Fruit fly (Drosophila melanogaster) whole organism, embryonic: Measurements from ENCODE around the gene Gpdh1.

ENCODE experiments used
- Bdp1 ChIP-seq: fragments of 200-800 bp; sonication (Bioruptor generic); optimal IDR thresholded peaks from 3 replicates; lab custom pipeline; 2016; ENCODE audit warnings: missing biosample characterization, missing genetic modification characterization
- CG10274 ChIP-seq: fragments of 200-800 bp; sonication (Bioruptor generic); optimal IDR thresholded peaks from 3 replicates; lab custom pipeline; 2017; ENCODE audit warnings: missing biosample characterization, mild to moderate bottlenecking, missing genetic modification characterization
- CG10543 ChIP-seq: fragments of 200-800 bp; sonication (Bioruptor generic); optimal IDR thresholded peaks from 3 replicates; lab custom pipeline; 2017; ENCODE audit warnings: missing biosample characterization, mild to moderate bottlenecking, missing genetic modification characterization, moderate library complexity
- CG12769 ChIP-seq: fragments of 200-800 bp; sonication (Bioruptor generic); optimal IDR thresholded peaks from 2 replicates; lab custom pipeline; 2019; ENCODE audit warnings: missing biosample characterization, mild to moderate bottlenecking, missing genetic modification characterization, moderate library complexity
- CG14014 ChIP-seq: fragments of 200-800 bp; sonication (Bioruptor generic); IDR thresholded peaks from 2 replicates; pipeline ENCODE4 v1.3.6; 2022; ENCODE audit warnings: missing biosample characterization, missing genetic modification characterization
- CG1792 ChIP-seq: fragments of 200-800 bp; sonication (Bioruptor generic); optimal IDR thresholded peaks from 2 replicates; lab custom pipeline; 2016; ENCODE audit warnings: missing biosample characterization, missing genetic modification characterization
- CG18011 ChIP-seq: fragments of 200-800 bp; sonication (Bioruptor generic); optimal IDR thresholded peaks from 2 replicates; lab custom pipeline; 2017; ENCODE audit warnings: missing biosample characterization, missing genetic modification characterization, mild to moderate bottlenecking, moderate library complexity, missing genotype
- CG2202 ChIP-seq: fragments of 200-800 bp; sonication (Bioruptor generic); optimal IDR thresholded peaks from 2 replicates; lab custom pipeline; 2018; ENCODE audit warnings: missing biosample characterization, mild to moderate bottlenecking, missing genetic modification characterization
- CG34376 ChIP-seq: fragments of 200-800 bp; sonication (Bioruptor generic); optimal IDR thresholded peaks from 2 replicates; lab custom pipeline; 2018; ENCODE audit warnings: missing biosample characterization, mild to moderate bottlenecking, missing genetic modification characterization
- CG6272 ChIP-seq: fragments of 200-800 bp; sonication (Bioruptor generic); IDR thresholded peaks from 2 replicates; pipeline ENCODE4 v1.3.6; 2022; ENCODE audit warnings: missing biosample characterization, missing genetic modification characterization
- CG7963 ChIP-seq: fragments of 200-800 bp; sonication (Bioruptor generic); IDR thresholded peaks from 3 replicates; pipeline ENCODE4 v1.3.6; 2022; ENCODE audit warnings: missing biosample characterization, missing genetic modification characterization; ENCODE audit not compliant: partially characterized antibody
- CG8281 ChIP-seq: fragments of 200-800 bp; sonication (Bioruptor generic); optimal IDR thresholded peaks from 2 replicates; lab custom pipeline; 2018; ENCODE audit warnings: missing biosample characterization, mild to moderate bottlenecking, missing genetic modification characterization, moderate library complexity
- CG9797 ChIP-seq: fragments of 200-800 bp; sonication (Bioruptor generic); optimal IDR thresholded peaks from 3 replicates; lab custom pipeline; 2018; ENCODE audit warnings: missing biosample characterization, mild to moderate bottlenecking, missing genetic modification characterization
- CG9817 ChIP-seq: fragments of 200-800 bp; sonication (Bioruptor generic); optimal IDR thresholded peaks from 2 replicates; lab custom pipeline; 2018; ENCODE audit warnings: missing biosample characterization, mild to moderate bottlenecking, missing genetic modification characterization, moderate library complexity
- D19A ChIP-seq: fragments of 200-800 bp; optimal IDR thresholded peaks from 3 replicates; lab custom pipeline; 2019; ENCODE audit warnings: missing biosample characterization, mild to moderate bottlenecking, missing genetic modification characterization, moderate library complexity
- ERR ChIP-seq: fragments of 200-800 bp; sonication (Bioruptor generic); optimal IDR thresholded peaks from 2 replicates; lab custom pipeline; 2016; ENCODE audit warnings: missing biosample characterization, missing genetic modification characterization
- Ets97D ChIP-seq: fragments of 200-800 bp; sonication (Bioruptor generic); optimal IDR thresholded peaks from 3 replicates; lab custom pipeline; 2016; ENCODE audit warnings: missing biosample characterization, missing genetic modification characterization
- GATAe ChIP-seq: fragments of 200-800 bp; sonication (Bioruptor generic); conservative IDR thresholded peaks from 2 replicates; pipeline ENCODE4 v1.3.6; 2022; ENCODE audit warnings: missing biosample characterization, missing genetic modification characterization
- HLH3B ChIP-seq: fragments of 200-800 bp; sonication (Bioruptor generic); IDR thresholded peaks from 2 replicates; pipeline ENCODE4 v1.3.6; 2022; ENCODE audit warnings: missing biosample characterization, missing genetic modification characterization
- MESR4 ChIP-seq: fragments of 200-800 bp; sonication (Bioruptor generic); optimal IDR thresholded peaks from 2 replicates; lab custom pipeline; 2018; ENCODE audit warnings: missing biosample characterization, mild to moderate bottlenecking, missing genetic modification characterization, moderate library complexity
- Max ChIP-seq: fragments of 200-800 bp; sonication (Bioruptor generic); optimal IDR thresholded peaks from 2 replicates; lab custom pipeline; 2016; ENCODE audit warnings: missing biosample characterization, mild to moderate bottlenecking, missing genetic modification characterization
- Med ChIP-seq: fragments of 200-800 bp; sonication (Bioruptor generic); peaks from one replicate; lab custom pipeline; 2016; ENCODE audit warnings: missing biosample characterization, missing genetic modification characterization, mild to moderate bottlenecking, inconsistent platforms, moderate library complexity
- Pdp1 ChIP-seq, 2 experiments: fragments of 200-800 bp; sonication (Bioruptor generic); optimal IDR thresholded peaks; 3 replicates each; lab custom pipeline; 2016; ENCODE audit warnings: missing biosample characterization in 2 of 2, missing genetic modification characterization in 2 of 2, mild to moderate bottlenecking in 1 of 2, moderate library complexity in 1 of 2
- Poxn ChIP-seq: fragments of 200-800 bp; sonication (Bioruptor generic); IDR thresholded peaks from 2 replicates; pipeline ENCODE4 v1.3.6; 2022; ENCODE audit warnings: missing biosample characterization, missing genetic modification characterization
- Sin3A ChIP-seq: fragments of >200 bp; optimal IDR thresholded peaks from 2 replicates; lab custom pipeline; 2018
- Taf1 ChIP-seq: fragments of 200-800 bp; sonication (Bioruptor generic); IDR thresholded peaks from 2 replicates; pipeline ENCODE4 v1.3.6; 2022; ENCODE audit warnings: missing biosample characterization, missing genetic modification characterization
- Tbp ChIP-seq: fragments of >200 bp; optimal IDR thresholded peaks from 2 replicates; lab custom pipeline; 2018; ENCODE audit warnings: missing biosample characterization, missing genetic modification characterization
- ara ChIP-seq: fragments of 200-800 bp; sonication (Bioruptor generic); IDR thresholded peaks from 2 replicates; pipeline ENCODE4 v1.3.6; 2022; ENCODE audit warnings: missing biosample characterization, missing genetic modification characterization
- cas ChIP-seq: fragments of 200-800 bp; sonication (Bioruptor generic); IDR thresholded peaks from 2 replicates; pipeline ENCODE4 v1.3.6; 2022; ENCODE audit warnings: missing biosample characterization, missing genetic modification characterization
- caup ChIP-seq: fragments of 200-800 bp; sonication (Bioruptor generic); optimal IDR thresholded peaks from 3 replicates; lab custom pipeline; 2017; ENCODE audit warnings: missing biosample characterization, mild to moderate bottlenecking, missing genetic modification characterization, moderate library complexity; ENCODE audit not compliant: severe bottlenecking
- cg ChIP-seq: fragments of 200-800 bp; sonication (Bioruptor generic); optimal IDR thresholded peaks from 3 replicates; lab custom pipeline; 2019; ENCODE audit warnings: missing biosample characterization, mild to moderate bottlenecking, missing genetic modification characterization, moderate library complexity
- chinmo ChIP-seq: fragments of 200-800 bp; sonication (Bioruptor generic); IDR thresholded peaks from 4 replicates; pipeline ENCODE4 v1.3.6; 2022; ENCODE audit warnings: missing biosample characterization, missing genetic modification characterization; ENCODE audit not compliant: partially characterized antibody
- dimm ChIP-seq: fragments of 200-800 bp; sonication (Bioruptor generic); IDR thresholded peaks from 2 replicates; pipeline ENCODE4 v1.3.6; 2022; ENCODE audit warnings: missing biosample characterization, missing genetic modification characterization
- dm ChIP-seq: fragments of 200-800 bp; sonication (Bioruptor generic); optimal IDR thresholded peaks from 3 replicates; lab custom pipeline; 2016; ENCODE audit warnings: missing biosample characterization, missing genetic modification characterization
- exex ChIP-seq: fragments of 200-800 bp; sonication (Bioruptor generic); optimal IDR thresholded peaks from 4 replicates; lab custom pipeline; 2018; ENCODE audit warnings: missing biosample characterization, mild to moderate bottlenecking, missing genetic modification characterization, moderate library complexity
- gce ChIP-seq: fragments of 200-800 bp; sonication (Bioruptor generic); IDR thresholded peaks from 3 replicates; pipeline ENCODE4 v1.3.6; 2022; ENCODE audit warnings: missing biosample characterization, missing genetic modification characterization
- jigr1 ChIP-seq: fragments of 200-800 bp; sonication (Bioruptor generic); IDR thresholded peaks from 3 replicates; pipeline ENCODE4 v1.3.6; 2022; ENCODE audit warnings: missing biosample characterization, missing genetic modification characterization
- mam ChIP-seq: fragments of 200-800 bp; sonication (Bioruptor generic); optimal IDR thresholded peaks from 3 replicates; lab custom pipeline; 2016; ENCODE audit warnings: missing biosample characterization, missing genetic modification characterization
- ro ChIP-seq: fragments of 200-800 bp; sonication (Bioruptor generic); IDR thresholded peaks from 2 replicates; pipeline ENCODE4 v1.3.6; 2022; ENCODE audit warnings: missing biosample characterization, missing genetic modification characterization
- run ChIP-seq: fragments of 200-800 bp; sonication (Bioruptor generic); optimal IDR thresholded peaks from 3 replicates; lab custom pipeline; 2018; ENCODE audit warnings: missing biosample characterization, mild to moderate bottlenecking, missing genetic modification characterization
- scrt ChIP-seq: fragments of 200-800 bp; sonication (Bioruptor generic); optimal IDR thresholded peaks from 2 replicates; lab custom pipeline; 2018; ENCODE audit warnings: missing biosample characterization, mild to moderate bottlenecking, missing genetic modification characterization, moderate library complexity
- sens ChIP-seq: fragments of 200-800 bp; sonication (Bioruptor generic); peaks from one replicate; lab custom pipeline; 2016; ENCODE audit warnings: missing biosample characterization, missing genetic modification characterization
- sima ChIP-seq: fragments of 200-800 bp; sonication (Bioruptor generic); optimal IDR thresholded peaks from 2 replicates; lab custom pipeline; 2016; ENCODE audit warnings: missing biosample characterization, missing genetic modification characterization
- sna ChIP-seq: fragments of 200-800 bp; sonication (Bioruptor generic); IDR thresholded peaks from 2 replicates; pipeline ENCODE4 v1.3.6; 2022; ENCODE audit warnings: missing biosample characterization, missing genetic modification characterization; ENCODE audit not compliant: partially characterized antibody
- stwl ChIP-seq: fragments of 200-800 bp; sonication (Bioruptor generic); optimal IDR thresholded peaks from 3 replicates; lab custom pipeline; 2018; ENCODE audit warnings: missing biosample characterization, mild to moderate bottlenecking, missing genetic modification characterization, moderate library complexity
- sug ChIP-seq: fragments of 200-800 bp; optimal IDR thresholded peaks from 2 replicates; lab custom pipeline; 2019; ENCODE audit warnings: missing biosample characterization, mild to moderate bottlenecking, missing genetic modification characterization, moderate library complexity
- tin ChIP-seq: fragments of 200-800 bp; sonication (Bioruptor generic); optimal IDR thresholded peaks from 3 replicates; lab custom pipeline; 2016; ENCODE audit warnings: missing biosample characterization, missing genetic modification characterization
- tna ChIP-seq: fragments of 200-800 bp; sonication (Bioruptor generic); IDR thresholded peaks from 2 replicates; pipeline ENCODE4 v1.3.6; 2022; ENCODE audit warnings: missing biosample characterization, missing genetic modification characterization; ENCODE audit not compliant: partially characterized antibody
- vfl ChIP-seq: fragments of 200-800 bp; sonication (Bioruptor generic); optimal IDR thresholded peaks from 2 replicates; lab custom pipeline; 2016; ENCODE audit warnings: missing biosample characterization, missing genetic modification characterization

Gene Gpdh1

DNA sequence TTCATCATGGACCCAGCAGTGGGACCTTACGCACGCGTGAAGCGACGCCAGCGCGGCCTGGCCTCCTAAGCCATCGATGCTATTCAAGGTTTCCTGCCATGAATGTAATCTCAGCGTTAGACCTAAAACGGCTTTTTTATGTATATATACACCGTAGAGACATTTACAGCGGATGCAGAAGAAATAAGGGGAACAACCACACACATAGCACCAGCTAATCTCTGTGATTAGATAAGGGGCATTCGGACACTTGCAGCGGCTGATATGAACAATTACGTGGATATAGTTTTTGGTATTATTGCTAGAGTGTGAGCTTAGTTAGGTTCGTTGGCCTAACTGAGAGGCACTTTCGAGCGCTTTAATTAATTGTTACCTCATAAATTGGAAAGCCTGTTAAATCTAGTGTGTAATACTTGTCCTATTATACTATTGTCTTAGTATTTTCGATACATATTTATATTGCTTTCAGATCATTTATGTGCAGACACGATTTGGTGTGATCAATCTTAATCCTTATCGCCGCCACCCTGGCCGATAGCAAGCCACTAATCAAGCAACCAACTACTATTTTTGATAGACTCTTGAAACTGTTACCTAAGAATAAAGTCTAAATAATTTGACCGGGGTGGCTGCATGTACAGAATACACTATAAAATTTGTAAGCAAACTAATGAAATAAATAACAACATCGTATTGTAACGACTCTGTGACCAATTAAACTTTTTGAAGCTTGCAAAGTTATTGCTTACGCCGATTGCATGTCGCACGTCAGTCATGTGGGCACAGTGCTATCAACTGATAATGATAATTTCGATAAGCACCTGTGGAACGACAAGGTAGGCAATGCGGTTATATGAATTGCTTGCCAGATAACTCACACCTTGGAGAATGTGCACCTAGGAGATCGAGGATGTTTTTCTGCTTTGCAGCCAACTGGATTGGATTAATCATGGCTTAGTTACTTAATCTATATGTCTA is 45.0 kb downstream of the Gpdh1 start (continued):
- TF ChIP-seq GATAe (GFP tag; lab: Robert Waterston, UW) (peak; percentile 64; the same call in 1 of the 2 replicates), MESR4 (GFP tag; lab: Kevin White, UChicago) (no peak), CG10543 (GFP tag; lab: Kevin White, UChicago) (no peak), CG18011 (GFP tag; lab: Kevin White, UChicago) (no peak), Taf1 (GFP tag; lab: Robert Waterston, UW) (no peak), ro (no peak), stwl (no peak), Sin3A (lab: Kevin White, UChicago) (no peak), sens (GFP tag; lab: Kevin White, UChicago) (no peak), CG10274 (GFP tag; lab: Kevin White, UChicago) (no peak), Poxn (no peak), D19A (no peak), run (tag; lab: Kevin White, UChicago) (no peak), Ets97D (GFP tag; lab: Kevin White, UChicago) (no peak), Bdp1 (GFP tag; lab: Kevin White, UChicago) (no peak), cas (GFP tag; lab: Robert Waterston, UW) (no peak), dimm (no peak), caup (no peak), CG2202 (no peak), chinmo (GFP tag; lab: Robert Waterston, UW) (peak; percentile 53; the same call in 1 of the 4 replicates), CG7963 (GFP tag; lab: Robert Waterston, UW) (no peak), sna (GFP tag; lab: Robert Waterston, UW) (no peak), CG14014 (GFP tag; lab: Robert Waterston, UW) (no peak), scrt (GFP tag; lab: Kevin White, UChicago) (no peak), ara (0 out of 2 replicates have a peak, but pooled peaks have one; percentile 31), exex (peak; percentile 78), jigr1 (GFP tag; lab: Robert Waterston, UW) (no peak), ERR (GFP tag; lab: Kevin White, UChicago) (no peak), CG9817 (tag; lab: Kevin White, UChicago) (no peak), Max (GFP tag; lab: Kevin White, UChicago) (no peak), dm (no peak), tna (GFP tag; lab: Robert Waterston, UW) (no peak; the same call in 1 of the 2 replicates), vfl (GFP tag; lab: Kevin White, UChicago) (no peak), CG12769 (tag; lab: Kevin White, UChicago) (no peak), mam (GFP tag; lab: Kevin White, UChicago) (no peak), sima (no peak), CG6272 (GFP tag; lab: Robert Waterston, UW) (no peak), cg (GFP tag; lab: Kevin White, UChicago) (no peak), HLH3B (GFP tag; lab: Robert Waterston, UW) (no peak), gce (no peak), sug (tag; lab: Kevin White, UChicago) (peak; percentile 40), Pdp1 (GFP tag; optimal IDR thresholded peaks at IDR 0.05; lab: Kevin White, UChicago) (peak in 1 of 2 experiments; percentile 68), tin (GFP tag; lab: Kevin White, UChicago) (no peak), Med (GFP tag; lab: Kevin White, UChicago) (no peak), CG8281 (tag; lab: Kevin White, UChicago) (no peak), CG34376 (GFP tag; lab: Kevin White, UChicago) (peak; percentile 36), Tbp (GFP tag; lab: Kevin White, UChicago) (no peak), CG9797 (GFP tag; lab: Kevin White, UChicago) (no peak), CG1792 (no peak)
